Worm (Caenorhabditis elegans): ENCODE results near the gene elli-1.

The elli-1 gene

DNA sequence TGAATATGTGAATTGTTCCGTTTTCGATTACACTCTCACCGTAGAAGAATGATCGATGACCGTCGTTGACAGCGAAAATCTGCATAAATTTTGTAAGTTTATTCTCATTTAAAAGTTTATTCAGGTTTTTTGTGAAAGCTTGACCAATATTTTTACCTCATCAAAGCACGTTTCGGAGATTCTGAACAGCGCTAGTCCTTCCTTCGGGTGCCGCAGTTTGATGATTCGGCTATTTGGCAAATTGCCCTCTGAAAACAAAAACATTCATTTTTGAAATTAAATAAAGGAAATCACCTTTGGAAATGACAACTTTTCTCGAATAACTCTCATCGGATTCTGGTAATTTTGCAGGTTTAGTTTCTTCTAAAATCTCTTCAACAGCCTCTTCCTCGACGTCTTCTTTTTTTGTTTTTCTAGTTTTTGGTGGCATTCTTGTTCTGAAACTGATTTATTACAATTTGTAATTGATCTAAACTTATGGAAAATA is 13.6 kb downstream of the elli-1 start, which contains the start of gene F21D5.6:
F21D5.6 (minus strand) TSS at position 437 of the 487 bp plus-strand sequence.
- TF ChIP-seq ztf-11 (tag; optimal IDR thresholded peaks at IDR 0.05) (no peak), mab-5 (tag; optimal IDR thresholded peaks at IDR 0.05) (no peak), peb-1 (tag; optimal IDR thresholded peaks at IDR 0.05) (no peak), fos-1 (tag; optimal IDR thresholded peaks at IDR 0.05) (no peak), nhr-23 (tag; optimal IDR thresholded peaks at IDR 0.05) (no peak), skn-1 (tag; optimal IDR thresholded peaks at IDR 0.05) (no peak), F13H6.1 (tag; optimal IDR thresholded peaks at IDR 0.05) (no peak), sem-4 (tag; optimal IDR thresholded peaks at IDR 0.05) (no peak), gmeb-1 (tag; optimal IDR thresholded peaks at IDR 0.05) (no peak), aly-2 (tag; optimal IDR thresholded peaks at IDR 0.05) (no peak), R02D3.7 (tag; optimal IDR thresholded peaks at IDR 0.05) (no peak)

DNA sequence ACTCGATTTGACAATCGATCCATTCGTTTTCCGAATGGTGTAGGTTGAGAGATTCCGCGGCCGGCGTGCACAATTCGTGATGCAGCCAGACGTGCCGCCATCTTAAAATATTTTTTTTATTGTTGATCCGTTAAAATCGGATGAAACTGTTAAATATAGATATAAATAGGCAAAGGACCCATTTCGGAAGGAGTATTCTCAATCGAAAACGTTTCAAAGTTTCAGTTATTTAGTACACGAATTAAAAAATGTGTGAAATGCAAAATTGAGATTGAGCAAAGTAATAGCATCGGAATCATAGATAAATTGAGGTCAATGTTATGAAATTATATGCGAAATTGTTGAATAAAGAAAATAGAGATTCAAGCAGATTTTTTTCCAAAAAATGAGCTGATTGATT is 14.7 kb downstream of the elli-1 start, which contains the start of gene mrps-33:
mrps-33 (minus strand) TSS at position 101 of the 400 bp plus-strand sequence.
- no peak for TF ChIP-seq peb-1 (tag; optimal IDR thresholded peaks at IDR 0.05)
- no peak for TF ChIP-seq aly-2 (tag; optimal IDR thresholded peaks at IDR 0.05)
- TF ChIP-seq nhr-77 (tag; optimal IDR thresholded peaks at IDR 0.05): no peak
- no peak for TF ChIP-seq nhr-129 (tag; optimal IDR thresholded peaks at IDR 0.05)
- no peak for TF ChIP-seq unc-55 (GFP tag; optimal IDR thresholded peaks at IDR 0.05)
- TF ChIP-seq ceh-16 (tag; optimal IDR thresholded peaks at IDR 0.05): no peak
- TF ChIP-seq lin-13 (GFP tag; optimal IDR thresholded peaks at IDR 0.05): no peak
- TF ChIP-seq nhr-10 (tag; optimal IDR thresholded peaks at IDR 0.05): no peak
- TF ChIP-seq fos-1 (tag; optimal IDR thresholded peaks at IDR 0.05): no peak

DNA sequence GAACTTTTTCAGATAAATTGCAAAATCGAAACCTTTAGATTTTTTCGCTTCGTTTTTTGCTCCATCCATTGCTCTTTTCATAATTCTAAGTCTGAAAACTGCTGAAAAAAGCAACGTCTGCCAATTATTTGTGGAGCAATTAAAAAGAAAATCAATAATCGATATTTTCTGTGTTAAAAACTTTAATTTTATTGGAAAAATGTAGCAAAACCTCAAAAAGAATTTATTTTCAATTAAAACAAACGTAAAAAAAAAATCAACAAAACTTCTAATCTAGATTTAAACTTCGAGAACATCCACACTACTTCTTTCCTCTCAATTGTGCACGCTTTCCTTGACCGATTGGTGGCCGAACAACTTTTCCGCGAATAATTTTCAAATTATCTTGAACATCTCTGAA is 15.3 kb downstream of the elli-1 start, which contains the start of gene F21D5.5:
F21D5.5 (minus strand) TSS at position 101 of the 400 bp plus-strand sequence.
- TF ChIP-seq crh-2 (tag; optimal IDR thresholded peaks at IDR 0.05) (no peak), ZK546.5 (tag; optimal IDR thresholded peaks at IDR 0.05) (no peak), nhr-23 (tag; optimal IDR thresholded peaks at IDR 0.05) (no peak), peb-1 (tag; optimal IDR thresholded peaks at IDR 0.05) (no peak), elt-3 (tag; optimal IDR thresholded peaks at IDR 0.05) (no peak)

DNA sequence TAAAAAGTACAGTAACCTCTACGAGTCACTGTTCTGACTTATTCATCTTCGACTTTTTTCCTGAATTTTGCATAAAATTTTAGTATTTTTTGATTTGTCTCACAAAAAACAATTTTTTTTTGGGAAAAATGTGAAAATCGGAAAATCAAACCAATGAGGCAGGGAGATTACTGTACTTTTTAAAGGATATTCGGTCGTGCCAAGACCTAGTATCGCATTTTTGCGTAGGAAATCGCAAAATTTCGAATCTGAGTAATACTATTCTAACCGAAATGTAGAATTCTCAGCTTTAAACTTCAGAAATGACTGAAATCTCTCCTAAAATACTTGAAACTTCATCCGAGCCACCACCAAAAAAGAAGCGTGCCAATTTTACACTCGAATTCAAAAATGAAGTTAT is 16.8 kb downstream of the elli-1 start, which contains the start of gene F21D5.4:
F21D5.4 (plus strand) TSS at position 301 of the 400 bp plus-strand sequence.
- TF ChIP-seq nhr-25 (tag; optimal IDR thresholded peaks at IDR 0.05) (no peak), sma-3 (GFP tag; optimal IDR thresholded peaks at IDR 0.05) (no peak), nhr-237 (tag; optimal IDR thresholded peaks at IDR 0.05) (no peak), alr-1 (tag; optimal IDR thresholded peaks at IDR 0.05) (no peak), mdl-1 (tag; optimal IDR thresholded peaks at IDR 0.05) (no peak), ama-1 (optimal IDR thresholded peaks at IDR 0.05) (no peak), elt-1 (tag; optimal IDR thresholded peaks at IDR 0.05) (no peak)

DNA sequence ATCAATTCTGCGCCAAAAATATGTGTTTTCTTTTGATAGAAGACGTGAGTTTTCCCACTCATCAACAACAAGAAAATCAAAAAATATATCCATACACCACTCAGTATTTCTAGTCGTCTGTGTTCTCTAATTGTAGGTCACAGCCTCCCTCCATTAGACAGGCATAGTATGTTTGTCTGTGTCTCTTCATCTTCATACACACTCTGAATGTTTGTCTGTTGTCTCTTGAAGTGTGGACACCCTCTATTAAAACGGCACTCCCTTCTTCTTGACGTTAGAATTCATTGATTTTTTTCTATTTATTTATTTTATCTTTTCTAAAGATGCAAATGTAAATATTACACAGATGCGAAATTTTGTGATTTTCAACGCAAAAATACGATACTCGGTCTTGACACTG is 17.3 kb downstream of the elli-1 start:
- TF ChIP-seq gmeb-1 (tag; optimal IDR thresholded peaks at IDR 0.05): no peak
- peak; percentile 62 for TF ChIP-seq C34F6.9 (tag; optimal IDR thresholded peaks at IDR 0.05)
- TF ChIP-seq sma-3 (GFP tag; optimal IDR thresholded peaks at IDR 0.05): no peak
- TF ChIP-seq lsy-2 (tag; optimal IDR thresholded peaks at IDR 0.05): peak in 1 of 2 experiments; percentile 17
- no peak for TF ChIP-seq nhr-11 (tag; optimal IDR thresholded peaks at IDR 0.05)
- no peak for TF ChIP-seq sma-9 (GFP tag; optimal IDR thresholded peaks at IDR 0.05)
- TF ChIP-seq sma-9 (tag; optimal IDR thresholded peaks at IDR 0.05): no peak

DNA sequence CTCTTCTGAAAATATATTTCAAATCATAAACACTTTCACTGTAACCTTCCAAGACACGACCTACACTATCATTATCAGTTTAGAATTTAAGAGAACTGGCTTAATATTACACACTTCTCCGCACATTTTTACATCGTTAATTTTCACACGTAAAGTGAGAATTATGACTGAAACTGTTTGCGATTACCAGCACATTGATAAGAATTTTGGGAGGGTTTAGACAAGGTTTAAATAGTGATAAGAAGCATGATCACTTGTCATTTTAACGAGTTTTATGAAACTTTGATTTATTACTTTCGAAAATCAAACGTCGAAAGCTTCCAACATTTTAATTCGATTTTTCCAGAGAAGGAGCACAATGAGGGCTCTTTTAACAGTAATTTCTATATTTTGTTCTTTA is 24.2 kb downstream of the elli-1 start, which contains the start of gene F21D5.3:
F21D5.3 (plus strand) TSS at position 347 of the 400 bp plus-strand sequence.
- TF ChIP-seq ZK546.5 (tag; optimal IDR thresholded peaks at IDR 0.05) (no peak), gmeb-1 (tag; optimal IDR thresholded peaks at IDR 0.05) (peak; percentile 16), ztf-1 (GFP tag; conservative IDR thresholded peaks at IDR 0.05) (no peak), nhr-12 (tag; optimal IDR thresholded peaks at IDR 0.05) (no peak), lsy-2 (tag; optimal IDR thresholded peaks at IDR 0.05) (no peak), sma-9 (GFP tag; optimal IDR thresholded peaks at IDR 0.05) (peak; percentile 42), sma-9 (tag; optimal IDR thresholded peaks at IDR 0.05) (no peak), mdl-1 (tag; optimal IDR thresholded peaks at IDR 0.05) (no peak), ceh-16 (tag; optimal IDR thresholded peaks at IDR 0.05) (no peak), alr-1 (tag; optimal IDR thresholded peaks at IDR 0.05) (no peak), mbf-1 (tag; optimal IDR thresholded peaks at IDR 0.05) (no peak), peb-1 (tag; optimal IDR thresholded peaks at IDR 0.05) (no peak), nhr-11 (tag; optimal IDR thresholded peaks at IDR 0.05) (no peak), nhr-23 (tag; optimal IDR thresholded peaks at IDR 0.05) (no peak), ztf-4 (tag; optimal IDR thresholded peaks at IDR 0.05) (no peak), mab-5 (tag; optimal IDR thresholded peaks at IDR 0.05) (no peak), nhr-25 (tag; optimal IDR thresholded peaks at IDR 0.05) (no peak), lin-11 (tag; optimal IDR thresholded peaks at IDR 0.05) (no peak), F13H6.1 (tag; optimal IDR thresholded peaks at IDR 0.05) (no peak), ama-1 (optimal IDR thresholded peaks at IDR 0.05) (no peak), elt-3 (tag; optimal IDR thresholded peaks at IDR 0.05) (no peak), dmd-4 (tag; optimal IDR thresholded peaks at IDR 0.05) (no peak), nhr-237 (tag; optimal IDR thresholded peaks at IDR 0.05) (no peak), crh-2 (tag; optimal IDR thresholded peaks at IDR 0.05) (peak; percentile 41), sem-4 (tag; optimal IDR thresholded peaks at IDR 0.05) (no peak), fos-1 (tag; optimal IDR thresholded peaks at IDR 0.05) (peak; percentile 94), elt-1 (tag; optimal IDR thresholded peaks at IDR 0.05) (no peak), C34F6.9 (tag; optimal IDR thresholded peaks at IDR 0.05) (no peak), nhr-10 (tag; optimal IDR thresholded peaks at IDR 0.05) (no peak), lin-13 (GFP tag; optimal IDR thresholded peaks at IDR 0.05) (no peak), nhr-6 (tag; optimal IDR thresholded peaks at IDR 0.05) (no peak), zag-1 (tag; optimal IDR thresholded peaks at IDR 0.05) (no peak), nhr-77 (tag; optimal IDR thresholded peaks at IDR 0.05) (no peak), sma-3 (GFP tag; optimal IDR thresholded peaks at IDR 0.05) (no peak)

All from whole organism, L2 larva.